Worm (Caenorhabditis elegans): ENCODE results near the gene srr-7.

ce11 chrV:15127955-15128354 lies at the start of gene srr-7:
- TF ChIP-seq alr-1 (tag; optimal IDR thresholded peaks at IDR 0.05; ENCODE audit: borderline replicate concordance) (no peak), nhr-12 (tag; optimal IDR thresholded peaks at IDR 0.05) (no peak), egl-27 (tag; optimal IDR thresholded peaks at IDR 0.05) (no peak), swsn-7 (tag; optimal IDR thresholded peaks at IDR 0.05) (no peak), pqm-1 (tag; optimal IDR thresholded peaks at IDR 0.05) (no peak), elt-3 (tag; optimal IDR thresholded peaks at IDR 0.05) (no peak), nhr-71 (tag; optimal IDR thresholded peaks at IDR 0.05) (no peak), efl-1 (optimal IDR thresholded peaks at IDR 0.05) (no peak), efl-1 (GFP tag; optimal IDR thresholded peaks at IDR 0.05 in 1 of 2) (no peak), ama-1 (optimal IDR thresholded peaks at IDR 0.05) (no peak), fos-1 (tag; optimal IDR thresholded peaks at IDR 0.05) (no peak), blmp-1 (tag; optimal IDR thresholded peaks at IDR 0.05) (no peak), ztf-11 (tag; optimal IDR thresholded peaks at IDR 0.05) (no peak), dpl-1 (GFP tag; optimal IDR thresholded peaks at IDR 0.05) (no peak), snu-23 (GFP tag; optimal IDR thresholded peaks at IDR 0.05) (no peak)
